Fruit fly (Drosophila melanogaster): ENCODE results near the gene CG43208.

dm6 chr3R:13333031-13333430 lies 29.8 kb downstream of the CG43208 start:
- no peak for TF ChIP-seq CG16779 (tag; optimal IDR thresholded peaks at IDR 0.05)
- no peak for TF ChIP-seq lz (GFP tag; optimal IDR thresholded peaks at IDR 0.05)
- TF ChIP-seq Hr4 (GFP tag; optimal IDR thresholded peaks at IDR 0.05) = no peak
- TF ChIP-seq ss (GFP tag; optimal IDR thresholded peaks at IDR 0.05) = no peak
- no peak for TF ChIP-seq Hr39 (GFP tag; optimal IDR thresholded peaks at IDR 0.05)
- no peak for TF ChIP-seq fd85E (GFP tag; optimal IDR thresholded peaks at IDR 0.05)
- no peak for TF ChIP-seq esn (GFP tag; optimal IDR thresholded peaks at IDR 0.05)
- no peak for TF ChIP-seq CG31627 (GFP tag; optimal IDR thresholded peaks at IDR 0.05)
- TF ChIP-seq Eip75B (GFP tag; optimal IDR thresholded peaks at IDR 0.05) = no peak
- no peak for TF ChIP-seq Ets96B (tag; optimal IDR thresholded peaks at IDR 0.05)
- TF ChIP-seq CG7368 (GFP tag; optimal IDR thresholded peaks at IDR 0.05) = no peak
- TF ChIP-seq CG1621 (tag; optimal IDR thresholded peaks at IDR 0.05) = no peak
